Fruit fly (Drosophila melanogaster): ENCODE measurements around the gene CG2021.

Gene CG2021

dm6 chr3L:1739522-1740128, 37.6 kb downstream of the CG2021 start:
- TF ChIP-seq gl (tag; optimal IDR thresholded peaks at IDR 0.05) (peak; percentile 5), CG8301 (tag; optimal IDR thresholded peaks at IDR 0.05) (no peak), EcR (GFP tag; optimal IDR thresholded peaks at IDR 0.05) (peak; percentile 78)

- TF ChIP-seq CG8159 (tag; optimal IDR thresholded peaks at IDR 0.05) (no peak), rn (GFP tag; IDR thresholded peaks at IDR 0.05) (no peak), EcR (GFP tag; optimal IDR thresholded peaks at IDR 0.05) (peak; percentile 3)
Observed at dm6 chr3L:1738375-1739328, 38.6 kb downstream of the CG2021 start, which contains the start of gene Gk2. TSS of gene Gk2 (plus strand) at chr3L:1738407.

dm6 chr3L:1737898-1738322, 39.3 kb downstream of the CG2021 start, which contains the start of gene PIG-Wb:
TSS of gene PIG-Wb (minus strand) at chr3L:1738106.
- TF ChIP-seq Snoo (tag; optimal IDR thresholded peaks at IDR 0.05) (no peak), Pif1A (GFP tag; optimal IDR thresholded peaks at IDR 0.05) (no peak), CG8159 (tag; optimal IDR thresholded peaks at IDR 0.05) (no peak), D1 (tag; optimal IDR thresholded peaks at IDR 0.05) (no peak), EcR (GFP tag; optimal IDR thresholded peaks at IDR 0.05) (no peak), CG8301 (tag; optimal IDR thresholded peaks at IDR 0.05) (no peak), CG4496 (GFP tag; IDR thresholded peaks at IDR 0.05) (no peak), CG32121 (GFP tag; IDR thresholded peaks at IDR 0.05) (no peak), Pif1B (GFP tag; optimal IDR thresholded peaks at IDR 0.05) (no peak)

dm6 chr3L:1735603-1736002, 41.6 kb downstream of the CG2021 start, which contains the start of gene Oseg4:
TSS of gene Oseg4 (minus strand) at chr3L:1735767.
- TF ChIP-seq EcR (GFP tag; optimal IDR thresholded peaks at IDR 0.05) = no peak
- peak; percentile 54; the same call in 1 of the 2 replicates for TF ChIP-seq CG12605 (GFP tag; IDR thresholded peaks at IDR 0.05)
- TF ChIP-seq CG9948 (tag; optimal IDR thresholded peaks at IDR 0.05) = no peak
- no peak for TF ChIP-seq CG17806 (tag; optimal IDR thresholded peaks at IDR 0.05)

dm6 chr3L:1730873-1731272, 46.3 kb downstream of the CG2021 start, which contains the start of gene drpr:
TSS of gene drpr (minus strand) at chr3L:1731107.
- TF ChIP-seq Snoo (tag; optimal IDR thresholded peaks at IDR 0.05) (peak; percentile 53), rn (GFP tag; IDR thresholded peaks at IDR 0.05) (no peak), CG14655 (GFP tag; optimal IDR thresholded peaks at IDR 0.05) (no peak), CG4496 (GFP tag; IDR thresholded peaks at IDR 0.05) (no peak), Pif1A (GFP tag; optimal IDR thresholded peaks at IDR 0.05) (no peak), CG32121 (GFP tag; IDR thresholded peaks at IDR 0.05) (no peak), EcR (GFP tag; optimal IDR thresholded peaks at IDR 0.05) (no peak), gl (tag; optimal IDR thresholded peaks at IDR 0.05) (no peak), CG34367 (tag; optimal IDR thresholded peaks at IDR 0.05) (no peak), Ets98B (GFP tag; IDR thresholded peaks at IDR 0.05) (peak; percentile 15; the same call in 1 of the 2 replicates), CG8159 (tag; optimal IDR thresholded peaks at IDR 0.05) (peak; percentile 18), CG17806 (tag; optimal IDR thresholded peaks at IDR 0.05) (no peak), CG15710 (tag; optimal IDR thresholded peaks at IDR 0.05) (no peak), CG9948 (tag; optimal IDR thresholded peaks at IDR 0.05) (no peak), CG8301 (tag; optimal IDR thresholded peaks at IDR 0.05) (no peak), CG10348 (GFP tag; IDR thresholded peaks at IDR 0.05) (no peak), CG12605 (GFP tag; IDR thresholded peaks at IDR 0.05) (no peak), CG13204 (GFP tag; optimal IDR thresholded peaks at IDR 0.05) (no peak), Pif1B (GFP tag; optimal IDR thresholded peaks at IDR 0.05) (peak; percentile 61), fd96Ca (GFP tag; IDR thresholded peaks at IDR 0.05) (no peak), D1 (tag; optimal IDR thresholded peaks at IDR 0.05) (no peak)

DNA sequence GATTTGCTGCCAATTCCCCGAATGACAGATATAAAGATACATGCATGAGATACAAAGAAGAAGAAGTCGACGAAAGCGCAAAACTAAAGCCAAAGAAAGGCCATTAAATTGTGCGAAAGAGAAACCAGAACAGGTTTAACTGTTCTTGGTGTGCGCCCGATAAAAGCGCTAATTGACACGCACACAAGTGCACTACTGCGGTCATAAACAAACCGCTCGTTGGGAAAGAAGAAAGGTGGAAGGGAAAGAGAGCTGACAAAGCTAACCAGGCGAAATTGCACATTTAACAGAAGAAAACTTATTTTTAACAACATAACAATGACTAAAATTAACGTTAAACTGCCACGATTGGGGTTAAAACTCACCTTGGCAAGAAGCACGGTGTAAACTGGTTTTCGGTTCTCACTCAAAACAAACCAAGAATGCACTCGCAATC, 47.0 kb downstream of the CG2021 start:
- TF ChIP-seq Snoo (tag; optimal IDR thresholded peaks at IDR 0.05) = no peak
- TF ChIP-seq CG13204 (GFP tag; optimal IDR thresholded peaks at IDR 0.05) = peak; percentile 3
- TF ChIP-seq EcR (GFP tag; optimal IDR thresholded peaks at IDR 0.05) = peak; percentile 73
